Worm (Caenorhabditis elegans) whole organism, L4/young adult: ENCODE data around the gene dnj-18.

ENCODE experiments used
- W03F9.2 ChIP-seq: fragments of 150-350 bp; optimal IDR thresholded peaks from 2 replicates; lab custom pipeline; 2014; ENCODE audit warnings: missing biosample characterization, missing genetic modification characterization
- him-1 ChIP-seq: sonication (generic microtip); optimal IDR thresholded peaks from 2 replicates; lab custom pipeline; 2016; ENCODE audit warnings: missing genotype, missing genetic modification reagents, missing genetic modification characterization, missing compliant biosample characterization

DNA sequence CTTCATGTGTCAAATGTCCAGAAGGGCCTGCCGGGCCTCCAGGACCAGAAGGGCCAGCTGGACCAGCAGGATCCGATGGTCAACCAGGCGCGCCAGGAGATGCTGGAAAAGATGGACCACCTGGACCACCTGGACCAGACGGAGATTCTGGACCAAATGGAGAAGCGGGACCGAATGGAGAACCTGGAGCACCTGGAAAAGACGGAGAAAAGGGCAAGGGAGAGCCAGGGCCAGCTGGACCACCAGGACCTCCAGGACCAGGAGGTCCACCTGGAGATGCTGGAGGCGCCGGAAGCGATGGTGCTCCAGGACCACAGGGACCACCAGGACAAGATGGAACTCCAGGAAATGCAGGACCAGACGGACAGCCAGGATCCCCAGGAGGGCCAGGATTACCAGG, 50.7 kb downstream of the dnj-18 start:
- TF ChIP-seq W03F9.2 (tag; lab: Kevin White, UChicago) = no peak
- no peak for TF ChIP-seq him-1 (tag; lab: Kevin White, UChicago)
